Fruit fly (Drosophila melanogaster) Kc167 (cell line): ENCODE data around the gene Tim17a1.

Source experiments
- Myc ChIP-seq: fragments of >200 bp; optimal IDR thresholded peaks from 2 replicates; lab custom pipeline; 2017; ENCODE audit warnings: missing external identifiers
- h ChIP-seq: fragments of >200 bp; optimal IDR thresholded peaks from 3 replicates; lab custom pipeline; 2018; ENCODE audit warnings: missing external identifiers
- insv ChIP-seq: fragments of >200 bp; optimal IDR thresholded peaks from 3 replicates; lab custom pipeline; 2018; ENCODE audit warnings: missing external identifiers
- psq ChIP-seq: fragments of >200 bp; optimal IDR thresholded peaks from 2 replicates; lab custom pipeline; 2017; ENCODE audit warnings: missing external identifiers

- TF ChIP-seq h (no peak), Myc (lab: Kevin White, UChicago) (no peak), psq (lab: Kevin White, UChicago) (no peak), insv (lab: Kevin White, UChicago) (no peak)
Measured at dm6 chr3R:12402935-12403334, 38.5 kb upstream of the Tim17a1 start.
